Fruit fly (Drosophila melanogaster) whole organism, wandering third instar larva: ENCODE data around the gene CG6204.

Experiments used
- CG9705 ChIP-seq: fragments of 200-800 bp; sonication (Bioruptor generic); optimal IDR thresholded peaks from 2 replicates; lab custom pipeline; 2018; ENCODE audit warnings: missing biosample characterization, mild to moderate bottlenecking, missing genetic modification characterization
- GATAd ChIP-seq: sonication (Bioruptor generic); optimal IDR thresholded peaks from 2 replicates; lab custom pipeline; 2016; ENCODE audit warnings: missing biosample characterization, missing genetic modification characterization
- Hnf4 ChIP-seq: fragments of 200-800 bp; sonication (Bioruptor generic); optimal IDR thresholded peaks from 2 replicates; lab custom pipeline; 2016; ENCODE audit warnings: missing biosample characterization, mild to moderate bottlenecking, missing genetic modification characterization
- Hr78 ChIP-seq: fragments of >200 bp; optimal IDR thresholded peaks from 2 replicates; lab custom pipeline; 2017; ENCODE audit warnings: missing biosample characterization, missing genetic modification characterization
- Hr83 ChIP-seq: fragments of 200-300 bp; sonication (Bioruptor generic); optimal IDR thresholded peaks from 2 replicates; lab custom pipeline; 2016; ENCODE audit warnings: missing biosample characterization, mild to moderate bottlenecking, missing genetic modification characterization, moderate library complexity; ENCODE audit not compliant: poor library complexity, severe bottlenecking
- Myc ChIP-seq: fragments of >200 bp; optimal IDR thresholded peaks from 2 replicates; lab custom pipeline; 2017
- Rel ChIP-seq, 2 experiments: fragments of 200-800 bp; sonication (Bioruptor generic) in 1 of 2; optimal IDR thresholded peaks; 2 replicates in 1 of 2; 3 replicates in 1 of 2; lab custom pipeline; 2016 to 2019; ENCODE audit warnings: mild to moderate bottlenecking in 2 of 2, missing biosample characterization in 2 of 2, missing genetic modification characterization in 2 of 2, moderate library complexity in 1 of 2
- Vsx2 ChIP-seq: fragments of 200-300, 225-300 bp; sonication (Bioruptor generic); optimal IDR thresholded peaks from 2 replicates; lab custom pipeline; 2018; ENCODE audit warnings: missing biosample characterization, missing genetic modification characterization; ENCODE audit not compliant: partially characterized antibody
- brk ChIP-seq: fragments of 200-800 bp; sonication (Bioruptor generic); optimal IDR thresholded peaks from 2 replicates; lab custom pipeline; 2016; ENCODE audit warnings: missing biosample characterization, mild to moderate bottlenecking, missing genetic modification characterization
- fru ChIP-seq: fragments of 200-800 bp; sonication (Bioruptor generic); optimal IDR thresholded peaks from 3 replicates; lab custom pipeline; 2016; ENCODE audit warnings: missing biosample characterization, mild to moderate bottlenecking, missing genetic modification characterization
- psq ChIP-seq: fragments of 200-800 bp; sonication (Bioruptor generic); optimal IDR thresholded peaks from 3 replicates; lab custom pipeline; 2017; ENCODE audit warnings: missing biosample characterization, mild to moderate bottlenecking, missing genetic modification characterization, moderate library complexity
- tai ChIP-seq: sonication (Bioruptor generic); optimal IDR thresholded peaks from 2 replicates; lab custom pipeline; 2016; ENCODE audit warnings: missing biosample characterization, missing genetic modification characterization
- usp ChIP-seq: fragments of >200 bp; optimal IDR thresholded peaks from 2 replicates; lab custom pipeline; 2017; ENCODE audit warnings: missing biosample characterization, missing genetic modification characterization

dm6 chr3R:24213644-24214043, 20.0 kb downstream of the CG6204 start:
- TF ChIP-seq Myc (lab: Kevin White, UChicago) (no peak), fru (GFP tag; lab: Kevin White, UChicago) (no peak), usp (GFP tag; lab: Kevin White, UChicago) (no peak), psq (no peak), Hr83 (GFP tag; lab: Kevin White, UChicago) (no peak), GATAd (no peak), Hr78 (no peak), Vsx2 (GFP tag; lab: Kevin White, UChicago) (no peak), Rel (GFP tag; optimal IDR thresholded peaks at IDR 0.05; lab: Kevin White, UChicago) (no peak), Rel (tag; optimal IDR thresholded peaks at IDR 0.05; lab: Kevin White, UChicago) (no peak), brk (no peak), Hnf4 (GFP tag; lab: Kevin White, UChicago) (no peak), tai (no peak), CG9705 (GFP tag; lab: Kevin White, UChicago) (no peak)
